Worm (Caenorhabditis elegans) whole organism, early embryonic: ENCODE data around the gene B0454.26.

Experiments used
- B0310.2 ChIP-seq: sonication (generic microtip); optimal IDR thresholded peaks from 2 replicates; lab custom pipeline; 2016; ENCODE audit warnings: mild to moderate bottlenecking, missing genetic modification characterization, missing compliant biosample characterization
- F13C5.2 ChIP-seq: sonication (generic microtip); optimal IDR thresholded peaks from 2 replicates; lab custom pipeline; 2017; ENCODE audit warnings: mild to moderate bottlenecking, missing genetic modification characterization, inconsistent platforms, missing compliant biosample characterization
- aly-1 ChIP-seq: sonication (generic microtip); optimal IDR thresholded peaks from 2 replicates; lab custom pipeline; 2016; ENCODE audit warnings: missing genetic modification characterization, missing compliant biosample characterization
- ama-1 ChIP-seq: fragments of 150-350 bp; optimal IDR thresholded peaks from 2 replicates; lab custom pipeline; 2014
- ceh-13 ChIP-seq: fragments of 200-800 bp; sonication (Bioruptor generic); optimal IDR thresholded peaks from 2 replicates; lab custom pipeline; 2018; ENCODE audit warnings: mild to moderate bottlenecking, missing genetic modification characterization, missing compliant biosample characterization
- flt-1 ChIP-seq: fragments of 200-800 bp; sonication (Bioruptor generic); IDR thresholded peaks from 2 replicates; pipeline ENCODE4 v1.3.6; 2022; ENCODE audit warnings: missing genetic modification characterization, missing compliant biosample characterization
- hmbx-1 ChIP-seq: sonication (generic microtip); optimal IDR thresholded peaks from 2 replicates; lab custom pipeline; 2016; ENCODE audit warnings: mild to moderate bottlenecking, missing genetic modification characterization, missing compliant biosample characterization
- pes-1 ChIP-seq: fragments of 200-800 bp; sonication (Bioruptor generic); IDR thresholded peaks from 2 replicates; pipeline ENCODE4 v1.3.6; 2022; ENCODE audit warnings: missing genetic modification reagents, missing genetic modification characterization, missing compliant biosample characterization
- scrt-1 ChIP-seq: fragments of 200-800 bp; sonication (Bioruptor generic); IDR thresholded peaks from 2 replicates; pipeline ENCODE4 v1.3.6; 2022; ENCODE audit warnings: missing genetic modification characterization, missing compliant biosample characterization
- tbx-11 ChIP-seq: fragments of 200-800 bp; sonication (Bioruptor generic); IDR thresholded peaks from 2 replicates; pipeline ENCODE4 v1.3.6; 2022; ENCODE audit warnings: missing genetic modification characterization, missing compliant biosample characterization

- TF ChIP-seq ama-1: no peak
- TF ChIP-seq tbx-11 (GFP tag; lab: Robert Waterston, UW): no peak
- TF ChIP-seq pes-1 (GFP tag; lab: Robert Waterston, UW): no peak
- no peak for TF ChIP-seq flt-1 (GFP tag; lab: Robert Waterston, UW)
- TF ChIP-seq aly-1 (tag; lab: Kevin White, UChicago): no peak
- no peak for TF ChIP-seq B0310.2 (tag; lab: Kevin White, UChicago)
- no peak for TF ChIP-seq hmbx-1
- no peak for TF ChIP-seq ceh-13 (GFP tag; lab: Kevin White, UChicago)
- TF ChIP-seq scrt-1 (GFP tag; lab: Robert Waterston, UW): no peak
- no peak for TF ChIP-seq F13C5.2
Observed at ce11 chrII:3036344-3036743, 2.0 kb downstream of the B0454.26 start.
